Worm (Caenorhabditis elegans) whole organism, young adult: ENCODE results near the gene F54E7.9.
A peak's percentile ranks its signal among the peaks of the same experiment; 100 is the strongest.

Source experiments
- B0035.1 ChIP-seq: sonication (generic microtip); optimal IDR thresholded peaks from 2 replicates; lab custom pipeline; 2016; ENCODE audit warnings: missing genetic modification characterization, mild to moderate bottlenecking, missing compliant biosample characterization, missing genotype, missing genetic modification reagents
- B0261.1 ChIP-seq: sonication (generic microtip); optimal IDR thresholded peaks from 2 replicates; lab custom pipeline; 2016; ENCODE audit warnings: mild to moderate bottlenecking, missing genetic modification characterization, moderate library complexity, missing compliant biosample characterization
- C06A6.2 ChIP-seq: fragments of 200-800 bp; sonication (Bioruptor generic); conservative IDR thresholded peaks from 2 replicates; pipeline ENCODE4 v1.3.6; 2022; ENCODE audit warnings: missing genetic modification characterization, missing compliant biosample characterization
- F10E7.11 ChIP-seq: sonication (generic microtip); optimal IDR thresholded peaks from 2 replicates; lab custom pipeline; 2017; ENCODE audit warnings: mild to moderate bottlenecking, missing genetic modification characterization, moderate library complexity, missing compliant biosample characterization
- Y53G8AR.9 ChIP-seq: fragments of 200-800 bp; sonication (Bioruptor generic); conservative IDR thresholded peaks from 2 replicates; pipeline ENCODE4 v1.3.6; 2022; ENCODE audit warnings: missing genetic modification reagents, missing genetic modification characterization, missing compliant biosample characterization
- Y67H2A.10 ChIP-seq: fragments of 200-800 bp; sonication (Bioruptor generic); conservative IDR thresholded peaks from 2 replicates; pipeline ENCODE4 v1.3.6; 2022; ENCODE audit warnings: missing genetic modification reagents, missing genetic modification characterization, missing compliant biosample characterization
- akir-1 ChIP-seq: fragments of 200-800 bp; sonication (Bioruptor generic); optimal IDR thresholded peaks from 2 replicates; lab custom pipeline; 2018; ENCODE audit warnings: mild to moderate bottlenecking, missing genetic modification characterization, moderate library complexity, missing compliant biosample characterization
- attf-5 ChIP-seq: fragments of 200-800 bp; sonication (Bioruptor generic); optimal IDR thresholded peaks from 2 replicates; lab custom pipeline; 2018; ENCODE audit warnings: mild to moderate bottlenecking, missing genetic modification characterization, missing compliant biosample characterization
- bed-2 ChIP-seq: fragments of 200-800 bp; sonication (Bioruptor generic); IDR thresholded peaks from 2 replicates; pipeline ENCODE4 v1.3.6; 2022; ENCODE audit warnings: missing genetic modification reagents, missing genetic modification characterization, missing compliant biosample characterization
- cebp-1 ChIP-seq, 2 experiments: fragments of 200-800 bp in 1 of 2; sonication (Bioruptor generic) in 1 of 2; sonication (generic microtip) in 1 of 2; IDR thresholded peaks in 1 of 2; optimal IDR thresholded peaks in 1 of 2; 2 replicates each; pipeline versions ENCODE4 v1.3.6 to Lab custom; 2017 to 2022; ENCODE audit warnings: missing compliant biosample characterization in 2 of 2, missing genetic modification characterization in 2 of 2, mild to moderate bottlenecking in 1 of 2, missing genetic modification reagents in 1 of 2, moderate library complexity in 1 of 2
- ceh-100 ChIP-seq: fragments of 200-800 bp; sonication (Bioruptor generic); IDR thresholded peaks from 2 replicates; pipeline ENCODE4 v1.3.6; 2022; ENCODE audit warnings: missing genetic modification reagents, missing genetic modification characterization, missing compliant biosample characterization
- die-1 ChIP-seq: sonication (generic microtip); optimal IDR thresholded peaks from 2 replicates; lab custom pipeline; 2016; ENCODE audit warnings: missing genotype, mild to moderate bottlenecking, missing genetic modification characterization, missing compliant biosample characterization
- dpl-1 ChIP-seq: fragments of 150-350 bp; optimal IDR thresholded peaks from 2 replicates; lab custom pipeline; 2014; ENCODE audit warnings: missing biosample characterization, missing genetic modification reagents, missing genetic modification characterization
- efl-1 ChIP-seq: fragments of 150-350 bp; optimal IDR thresholded peaks from 2 replicates; lab custom pipeline; 2014; ENCODE audit warnings: missing biosample characterization, missing genetic modification reagents, missing genetic modification characterization
- egl-18 ChIP-seq: fragments of 200-800 bp; sonication (Bioruptor generic); IDR thresholded peaks from 2 replicates; pipeline ENCODE4 v1.3.6; 2022; ENCODE audit warnings: missing genetic modification reagents, missing genetic modification characterization, missing compliant biosample characterization
- ekl-4 ChIP-seq: fragments of 200-800 bp; sonication (Bioruptor generic); IDR thresholded peaks from 2 replicates; pipeline ENCODE4 v1.3.6; 2022; ENCODE audit warnings: missing genetic modification reagents, missing genetic modification characterization, missing compliant biosample characterization
- him-1 ChIP-seq: sonication (generic microtip); optimal IDR thresholded peaks from 2 replicates; lab custom pipeline; 2016; ENCODE audit warnings: missing genotype, missing genetic modification reagents, missing genetic modification characterization, missing compliant biosample characterization
- hlh-26 ChIP-seq: fragments of 200-800 bp; sonication (Bioruptor generic); conservative IDR thresholded peaks from 2 replicates; pipeline ENCODE4 v1.3.6; 2022; ENCODE audit warnings: missing genetic modification reagents, missing genetic modification characterization, missing compliant biosample characterization
- let-607 ChIP-seq, 2 experiments: fragments of 200-800 bp in 1 of 2; sonication (Bioruptor generic) in 1 of 2; sonication (generic microtip) in 1 of 2; optimal IDR thresholded peaks; 2 replicates each; lab custom pipeline; 2016 to 2018; ENCODE audit warnings: mild to moderate bottlenecking in 2 of 2, missing compliant biosample characterization in 2 of 2, missing genetic modification characterization in 2 of 2, moderate library complexity in 2 of 2, missing genotype in 1 of 2
- lsy-27 ChIP-seq: sonication (generic microtip); optimal IDR thresholded peaks from 2 replicates; lab custom pipeline; 2017; ENCODE audit warnings: missing genetic modification characterization, mild to moderate bottlenecking, missing compliant biosample characterization, antibody characterized with exemption, missing genotype, borderline replicate concordance; ENCODE audit not compliant: insufficient read depth
- madf-3 ChIP-seq: fragments of 200-800 bp; sonication (Bioruptor generic); IDR thresholded peaks from 2 replicates; pipeline ENCODE4 v1.3.6; 2022; ENCODE audit warnings: missing genetic modification reagents, missing genetic modification characterization, missing compliant biosample characterization
- madf-8 ChIP-seq: fragments of 200-800 bp; sonication (Bioruptor generic); conservative IDR thresholded peaks from 2 replicates; pipeline ENCODE4 v1.3.6; 2022; ENCODE audit warnings: missing genetic modification reagents, missing genetic modification characterization, missing compliant biosample characterization
- nfya-2 ChIP-seq: fragments of 200-800 bp; sonication (Bioruptor generic); IDR thresholded peaks from 2 replicates; pipeline ENCODE4 v1.3.6; 2022; ENCODE audit warnings: missing genetic modification reagents, missing genetic modification characterization, missing compliant biosample characterization
- nhr-80 ChIP-seq: sonication (generic microtip); optimal IDR thresholded peaks from 2 replicates; lab custom pipeline; 2016; ENCODE audit warnings: missing genetic modification characterization, missing compliant biosample characterization
- nhr-90 ChIP-seq: sonication (generic microtip); optimal IDR thresholded peaks from 2 replicates; lab custom pipeline; 2016; ENCODE audit warnings: missing genotype, mild to moderate bottlenecking, missing genetic modification characterization, missing compliant biosample characterization
- rpc-1 ChIP-seq, 2 experiments: fragments of 150-350 bp in 1 of 2; sonication (generic microtip) in 1 of 2; optimal IDR thresholded peaks; 2 replicates each; lab custom pipeline; 2014 to 2018; ENCODE audit warnings: missing biosample characterization in 1 of 2, missing genetic modification characterization in 1 of 2, missing genetic modification reagents in 1 of 2, missing genotype in 1 of 2
- somi-1 ChIP-seq: fragments of 200-800 bp; sonication (Bioruptor generic); optimal IDR thresholded peaks from 2 replicates; lab custom pipeline; 2018; ENCODE audit warnings: mild to moderate bottlenecking, missing genetic modification characterization, missing compliant biosample characterization
- sptf-2 ChIP-seq: fragments of 200-800 bp; sonication (Bioruptor generic); optimal IDR thresholded peaks from 2 replicates; lab custom pipeline; 2018; ENCODE audit warnings: mild to moderate bottlenecking, missing genetic modification characterization, missing compliant biosample characterization
- unc-62 ChIP-seq: fragments of 150-350 bp; optimal IDR thresholded peaks from 2 replicates; lab custom pipeline; 2014; ENCODE audit warnings: missing biosample characterization, missing genetic modification reagents, missing genetic modification characterization
- zfh-2 ChIP-seq: fragments of 200-800 bp; sonication (Bioruptor generic); conservative IDR thresholded peaks from 2 replicates; pipeline ENCODE4 v1.3.6; 2022; ENCODE audit warnings: missing genetic modification reagents, missing genetic modification characterization, missing compliant biosample characterization
- zim-3 ChIP-seq: sonication (generic microtip); optimal IDR thresholded peaks from 2 replicates; lab custom pipeline; 2017; ENCODE audit warnings: mild to moderate bottlenecking, missing genetic modification characterization, moderate library complexity, missing compliant biosample characterization
- ztf-18 ChIP-seq: sonication (generic microtip); optimal IDR thresholded peaks from 2 replicates; lab custom pipeline; 2016; ENCODE audit warnings: missing genotype, mild to moderate bottlenecking, missing genetic modification characterization, missing compliant biosample characterization

Gene F54E7.9

ce11 chrIII:5721888-5722287 is 44.2 kb upstream of the F54E7.9 start (continued):
- TF ChIP-seq somi-1 (GFP tag; lab: Kevin White, UChicago) (peak; percentile 4), nhr-80 (tag; lab: Kevin White, UChicago) (peak; percentile 48), let-607 (tag; optimal IDR thresholded peaks at IDR 0.05; lab: Kevin White, UChicago) (peak in 1 of 2 experiments; percentile 47), ekl-4 (peak; percentile 37; the same call in 1 of the 2 replicates), F10E7.11 (tag; lab: Kevin White, UChicago) (no peak), Y53G8AR.9 (0 out of 2 replicates have a peak, but pooled peaks have one; percentile 53), cebp-1 (GFP tag; IDR thresholded peaks at IDR 0.05; lab: Robert Waterston, UW) (no peak), cebp-1 (tag; optimal IDR thresholded peaks at IDR 0.05; lab: Kevin White, UChicago) (peak; percentile 51), die-1 (tag; lab: Kevin White, UChicago) (no peak), madf-3 (GFP tag; lab: Robert Waterston, UW) (0 out of 2 replicates have a peak, but pooled peaks have one; percentile 43), bed-2 (GFP tag; lab: Robert Waterston, UW) (0 out of 2 replicates have a peak, but pooled peaks have one; percentile 50), him-1 (tag; lab: Kevin White, UChicago) (no peak), egl-18 (GFP tag; lab: Robert Waterston, UW) (no peak), efl-1 (GFP tag; lab: Kevin White, UChicago) (peak; percentile 7), zim-3 (peak; percentile 5)

- no peak for TF ChIP-seq rpc-1 (optimal IDR thresholded peaks at IDR 0.05; lab: Kevin White, UChicago)
- TF ChIP-seq rpc-1 (tag; optimal IDR thresholded peaks at IDR 0.05; lab: Kevin White, UChicago) = no peak
Measured at ce11 chrIII:5721488-5721887, 43.8 kb upstream of the F54E7.9 start.

ce11 chrIII:5720266-5721019 is 42.8 kb upstream of the F54E7.9 start:
- TF ChIP-seq efl-1 (GFP tag; lab: Kevin White, UChicago) = no peak
- no peak for TF ChIP-seq B0035.1 (tag; lab: Kevin White, UChicago)
- TF ChIP-seq lsy-27 (tag; lab: Kevin White, UChicago) = no peak
- no peak for TF ChIP-seq zfh-2 (GFP tag; lab: Robert Waterston, UW)
- TF ChIP-seq attf-5 (GFP tag; lab: Kevin White, UChicago) = no peak
- TF ChIP-seq akir-1 = no peak
- no peak for TF ChIP-seq sptf-2 (GFP tag; lab: Kevin White, UChicago)
- TF ChIP-seq B0261.1 (tag; lab: Kevin White, UChicago) = no peak
- no peak for TF ChIP-seq madf-8 (GFP tag; lab: Robert Waterston, UW)
- TF ChIP-seq nfya-2 (GFP tag; lab: Robert Waterston, UW) = no peak
- TF ChIP-seq ztf-18 = no peak
- no peak for TF ChIP-seq hlh-26 (GFP tag; lab: Robert Waterston, UW)
- no peak for TF ChIP-seq Y67H2A.10 (GFP tag; lab: Robert Waterston, UW)
- TF ChIP-seq C06A6.2 (GFP tag; lab: Robert Waterston, UW) = no peak
- TF ChIP-seq dpl-1 = no peak
- TF ChIP-seq ceh-100 (GFP tag; lab: Robert Waterston, UW) = no peak
- TF ChIP-seq unc-62 (GFP tag; lab: Kevin White, UChicago) = no peak
- TF ChIP-seq nhr-90 = no peak
- TF ChIP-seq, all 124 proteins: peak for 0
